Worm (Caenorhabditis elegans) whole organism, early embryonic: ENCODE measurements around the gene H42K12.3.

Experiments used
- B0310.2 ChIP-seq: sonication (generic microtip); optimal IDR thresholded peaks from 2 replicates; lab custom pipeline; 2016; ENCODE audit warnings: mild to moderate bottlenecking, missing genetic modification characterization, missing compliant biosample characterization
- F13C5.2 ChIP-seq: sonication (generic microtip); optimal IDR thresholded peaks from 2 replicates; lab custom pipeline; 2017; ENCODE audit warnings: mild to moderate bottlenecking, missing genetic modification characterization, inconsistent platforms, missing compliant biosample characterization
- aly-1 ChIP-seq: sonication (generic microtip); optimal IDR thresholded peaks from 2 replicates; lab custom pipeline; 2016; ENCODE audit warnings: missing genetic modification characterization, missing compliant biosample characterization
- ama-1 ChIP-seq: fragments of 150-350 bp; optimal IDR thresholded peaks from 2 replicates; lab custom pipeline; 2014
- ceh-13 ChIP-seq: fragments of 200-800 bp; sonication (Bioruptor generic); optimal IDR thresholded peaks from 2 replicates; lab custom pipeline; 2018; ENCODE audit warnings: mild to moderate bottlenecking, missing genetic modification characterization, missing compliant biosample characterization
- ceh-36 ChIP-seq: sonication (generic microtip); optimal IDR thresholded peaks from 2 replicates; lab custom pipeline; 2016; ENCODE audit warnings: missing genetic modification characterization, inconsistent platforms, missing compliant biosample characterization
- ets-7 ChIP-seq: sonication (generic microtip); optimal IDR thresholded peaks from 2 replicates; lab custom pipeline; 2016; ENCODE audit warnings: missing genotype, missing genetic modification characterization, missing compliant biosample characterization
- flt-1 ChIP-seq: fragments of 200-800 bp; sonication (Bioruptor generic); IDR thresholded peaks from 2 replicates; pipeline ENCODE4 v1.3.6; 2022; ENCODE audit warnings: missing genetic modification characterization, missing compliant biosample characterization
- hmbx-1 ChIP-seq: sonication (generic microtip); optimal IDR thresholded peaks from 2 replicates; lab custom pipeline; 2016; ENCODE audit warnings: mild to moderate bottlenecking, missing genetic modification characterization, missing compliant biosample characterization
- hmg-4 ChIP-seq: fragments of 200-800 bp; sonication (Bioruptor generic); optimal IDR thresholded peaks from 2 replicates; lab custom pipeline; 2018; ENCODE audit warnings: mild to moderate bottlenecking, missing genetic modification characterization, missing compliant biosample characterization
- hnd-1 ChIP-seq: sonication (generic microtip); optimal IDR thresholded peaks from 2 replicates; lab custom pipeline; 2016; ENCODE audit warnings: missing genetic modification characterization, missing compliant biosample characterization
- pes-1 ChIP-seq: fragments of 200-800 bp; sonication (Bioruptor generic); IDR thresholded peaks from 2 replicates; pipeline ENCODE4 v1.3.6; 2022; ENCODE audit warnings: missing genetic modification reagents, missing genetic modification characterization, missing compliant biosample characterization
- scrt-1 ChIP-seq: fragments of 200-800 bp; sonication (Bioruptor generic); IDR thresholded peaks from 2 replicates; pipeline ENCODE4 v1.3.6; 2022; ENCODE audit warnings: missing genetic modification characterization, missing compliant biosample characterization
- sea-1 ChIP-seq: fragments of 200-800 bp; sonication (Bioruptor generic); conservative IDR thresholded peaks from 2 replicates; pipeline ENCODE4 v1.3.6; 2022; ENCODE audit warnings: missing genetic modification characterization, missing compliant biosample characterization
- tbx-11 ChIP-seq: fragments of 200-800 bp; sonication (Bioruptor generic); IDR thresholded peaks from 2 replicates; pipeline ENCODE4 v1.3.6; 2022; ENCODE audit warnings: missing genetic modification characterization, missing compliant biosample characterization
- tbx-37 ChIP-seq: fragments of 200-800 bp; sonication (Bioruptor generic); conservative IDR thresholded peaks from 2 replicates; pipeline ENCODE4 v1.3.6; 2022; ENCODE audit warnings: missing genetic modification reagents, missing genetic modification characterization, missing compliant biosample characterization
- tra-4 ChIP-seq: sonication (generic microtip); optimal IDR thresholded peaks from 2 replicates; lab custom pipeline; 2017; ENCODE audit warnings: missing genetic modification characterization, missing compliant biosample characterization

Gene H42K12.3

DNA sequence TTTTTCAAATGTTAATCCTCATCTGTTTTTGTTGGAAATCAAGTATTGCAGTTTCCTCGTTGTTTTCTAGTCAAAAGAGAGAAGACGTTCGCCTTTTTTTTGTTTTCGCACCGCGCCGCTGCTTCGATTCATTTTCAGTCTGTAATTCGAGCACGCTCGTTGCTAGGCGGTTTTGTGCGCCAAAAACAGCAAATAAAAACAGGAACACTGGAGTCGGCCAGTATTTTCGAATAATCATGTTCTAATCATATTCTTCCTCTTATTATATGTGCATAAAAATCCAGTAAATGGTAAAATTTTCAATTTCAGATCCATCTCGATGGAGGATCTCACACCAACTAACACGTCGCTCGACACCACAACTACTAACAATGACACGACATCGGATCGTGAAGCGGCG lies 9.9 kb downstream of the H42K12.3 start, which contains the start of gene pdk-1:
pdk-1 (plus strand) TSS at position 301 of the 400 bp plus-strand sequence.
- TF ChIP-seq tbx-11 = no peak
- TF ChIP-seq F13C5.2 = no peak

DNA sequence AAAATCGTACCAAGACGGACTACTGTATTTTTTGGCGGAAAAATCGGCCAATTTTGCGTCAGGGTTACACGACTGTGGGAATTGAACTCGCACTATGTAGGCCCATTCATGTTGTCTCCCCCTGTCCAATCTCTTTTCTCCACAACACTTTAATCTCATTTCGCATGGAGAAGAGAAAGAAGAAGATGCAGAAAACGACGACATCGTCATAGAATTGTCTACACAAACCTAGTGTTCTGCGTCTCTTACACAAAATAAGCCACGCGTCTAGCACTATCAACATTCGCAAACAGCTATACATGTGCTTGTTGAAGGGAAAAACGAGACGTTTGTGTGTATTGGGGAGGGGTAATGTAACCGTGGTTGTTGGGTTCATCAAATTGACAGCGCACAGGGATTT lies 11.8 kb downstream of the H42K12.3 start:
- TF ChIP-seq F13C5.2 (peak; percentile 60), hmg-4 (GFP tag; lab: Kevin White, UChicago) (peak; percentile 23), hmbx-1 (no peak)

DNA sequence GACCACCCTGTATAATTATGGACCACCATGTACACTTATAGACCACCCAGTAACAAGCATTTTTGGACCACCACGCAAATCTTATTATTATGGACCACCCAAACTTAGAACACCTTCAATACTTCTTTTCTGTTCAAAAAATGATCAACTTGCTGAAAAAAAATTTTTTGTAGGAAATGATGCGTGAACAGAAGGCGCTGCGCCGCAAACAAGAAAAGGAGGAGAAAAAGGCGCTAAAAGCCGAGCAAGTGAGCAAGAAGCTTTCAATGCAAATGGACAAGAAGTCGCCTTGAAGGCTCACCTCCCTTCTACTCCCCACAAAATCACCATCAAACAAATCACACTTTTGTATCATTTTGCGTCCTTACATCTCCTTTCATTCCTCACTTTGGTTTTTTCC lies 16.0 kb downstream of the H42K12.3 start:
- TF ChIP-seq flt-1 (GFP tag; lab: Robert Waterston, UW) (no peak), sea-1 (GFP tag; lab: Robert Waterston, UW) (no peak), tra-4 (tag; lab: Kevin White, UChicago) (no peak), ceh-36 (no peak), scrt-1 (GFP tag; lab: Robert Waterston, UW) (no peak), hnd-1 (tag; lab: Kevin White, UChicago) (no peak), ets-7 (tag; lab: Kevin White, UChicago) (no peak), F13C5.2 (no peak), tbx-37 (no peak), tbx-11 (no peak), pes-1 (GFP tag; lab: Robert Waterston, UW) (no peak), hmg-4 (GFP tag; lab: Kevin White, UChicago) (no peak), B0310.2 (tag; lab: Kevin White, UChicago) (no peak), ama-1 (lab: Kevin White, UChicago) (no peak), ceh-13 (no peak), aly-1 (tag; lab: Kevin White, UChicago) (no peak), hmbx-1 (no peak)

DNA sequence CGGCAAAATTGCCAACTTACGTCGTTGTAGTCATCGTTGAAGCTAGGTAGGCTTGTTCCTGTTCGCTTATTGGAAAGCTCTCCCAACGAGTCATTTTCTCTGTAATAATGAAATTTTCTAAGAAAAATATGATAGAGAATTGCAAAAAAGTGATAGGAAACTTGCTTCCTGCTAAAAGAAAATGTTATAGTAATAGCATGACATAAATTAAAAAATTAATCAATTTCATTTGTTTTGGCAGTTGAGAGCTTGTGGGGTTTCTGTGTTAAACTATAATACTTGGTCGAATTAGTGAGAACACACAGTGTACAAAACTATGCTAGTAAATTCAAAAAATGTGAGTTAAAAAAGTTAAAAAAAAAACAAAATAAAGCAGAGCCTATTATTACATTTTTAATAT lies 18.7 kb downstream of the H42K12.3 start, which contains the start of gene F21E9.2:
F21E9.2 (minus strand) TSS at position 101 of the 400 bp plus-strand sequence.
- TF ChIP-seq pes-1 (GFP tag; lab: Robert Waterston, UW) (no peak), B0310.2 (tag; lab: Kevin White, UChicago) (no peak), sea-1 (GFP tag; lab: Robert Waterston, UW) (no peak), flt-1 (GFP tag; lab: Robert Waterston, UW) (no peak), hmbx-1 (no peak), tra-4 (tag; lab: Kevin White, UChicago) (no peak), hmg-4 (GFP tag; lab: Kevin White, UChicago) (no peak), hnd-1 (tag; lab: Kevin White, UChicago) (no peak), ets-7 (tag; lab: Kevin White, UChicago) (no peak), aly-1 (tag; lab: Kevin White, UChicago) (no peak), ama-1 (lab: Kevin White, UChicago) (no peak), ceh-36 (no peak), scrt-1 (GFP tag; lab: Robert Waterston, UW) (no peak), F13C5.2 (no peak), tbx-37 (no peak)

DNA sequence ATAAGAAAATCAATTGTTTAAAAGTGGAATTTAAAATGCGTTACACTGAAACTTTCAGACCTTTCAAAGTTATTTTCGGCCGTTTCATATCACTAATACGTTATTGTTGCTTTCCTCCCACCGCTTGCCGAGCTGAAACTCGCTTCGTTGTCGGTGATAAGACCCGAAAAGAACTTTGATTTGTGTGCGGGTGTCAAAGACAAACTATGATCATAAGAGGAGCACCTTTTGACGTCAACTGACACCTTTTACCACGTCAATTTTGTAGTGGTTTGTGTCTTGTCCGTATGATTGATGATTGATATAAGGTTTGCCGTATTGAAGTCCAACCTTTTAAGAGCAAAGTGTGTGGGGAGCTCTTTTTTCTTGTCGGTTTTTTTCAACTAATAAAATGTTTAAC lies 25.8 kb downstream of the H42K12.3 start, which contains the start of gene ttr-37:
ttr-37 (minus strand) TSS at position 167 of the 400 bp plus-strand sequence.
- TF ChIP-seq tbx-37 (no peak), ceh-36 (no peak), B0310.2 (tag; lab: Kevin White, UChicago) (no peak), tbx-11 (no peak), ama-1 (lab: Kevin White, UChicago) (no peak), hnd-1 (tag; lab: Kevin White, UChicago) (no peak), aly-1 (tag; lab: Kevin White, UChicago) (no peak), hmg-4 (GFP tag; lab: Kevin White, UChicago) (no peak), ceh-13 (no peak), sea-1 (GFP tag; lab: Robert Waterston, UW) (no peak), scrt-1 (GFP tag; lab: Robert Waterston, UW) (no peak), F13C5.2 (no peak), pes-1 (GFP tag; lab: Robert Waterston, UW) (no peak), ets-7 (tag; lab: Kevin White, UChicago) (no peak), flt-1 (GFP tag; lab: Robert Waterston, UW) (no peak), hmbx-1 (no peak), tra-4 (tag; lab: Kevin White, UChicago) (no peak)

DNA sequence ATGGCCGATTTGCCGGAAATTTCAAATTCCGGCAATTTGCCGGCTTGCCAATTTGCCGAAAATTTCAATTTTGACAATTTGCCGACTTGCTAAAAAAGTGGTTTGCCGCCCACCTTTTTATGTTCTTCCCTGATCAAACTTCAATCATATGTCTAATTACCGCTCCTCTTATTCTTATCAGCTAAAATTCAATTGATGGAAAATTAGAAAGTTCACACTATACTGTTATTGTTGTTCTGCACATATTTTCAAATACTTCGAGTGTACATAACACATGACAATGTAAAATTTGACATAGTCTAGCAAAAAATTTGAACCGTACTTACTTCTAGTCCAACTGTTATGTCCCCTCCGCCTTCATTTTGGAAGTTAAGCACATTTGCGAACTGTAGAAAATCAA lies 26.6 kb downstream of the H42K12.3 start:
- TF ChIP-seq scrt-1 (GFP tag; lab: Robert Waterston, UW) (no peak), F13C5.2 (no peak), hmbx-1 (no peak), ceh-13 (no peak), pes-1 (GFP tag; lab: Robert Waterston, UW) (no peak), hmg-4 (GFP tag; lab: Kevin White, UChicago) (no peak), tra-4 (tag; lab: Kevin White, UChicago) (no peak), flt-1 (GFP tag; lab: Robert Waterston, UW) (no peak), tbx-11 (no peak), ceh-36 (no peak), tbx-37 (no peak), ama-1 (lab: Kevin White, UChicago) (no peak), ets-7 (tag; lab: Kevin White, UChicago) (no peak), aly-1 (tag; lab: Kevin White, UChicago) (no peak), hnd-1 (tag; lab: Kevin White, UChicago) (no peak), B0310.2 (tag; lab: Kevin White, UChicago) (no peak), sea-1 (GFP tag; lab: Robert Waterston, UW) (no peak)

DNA sequence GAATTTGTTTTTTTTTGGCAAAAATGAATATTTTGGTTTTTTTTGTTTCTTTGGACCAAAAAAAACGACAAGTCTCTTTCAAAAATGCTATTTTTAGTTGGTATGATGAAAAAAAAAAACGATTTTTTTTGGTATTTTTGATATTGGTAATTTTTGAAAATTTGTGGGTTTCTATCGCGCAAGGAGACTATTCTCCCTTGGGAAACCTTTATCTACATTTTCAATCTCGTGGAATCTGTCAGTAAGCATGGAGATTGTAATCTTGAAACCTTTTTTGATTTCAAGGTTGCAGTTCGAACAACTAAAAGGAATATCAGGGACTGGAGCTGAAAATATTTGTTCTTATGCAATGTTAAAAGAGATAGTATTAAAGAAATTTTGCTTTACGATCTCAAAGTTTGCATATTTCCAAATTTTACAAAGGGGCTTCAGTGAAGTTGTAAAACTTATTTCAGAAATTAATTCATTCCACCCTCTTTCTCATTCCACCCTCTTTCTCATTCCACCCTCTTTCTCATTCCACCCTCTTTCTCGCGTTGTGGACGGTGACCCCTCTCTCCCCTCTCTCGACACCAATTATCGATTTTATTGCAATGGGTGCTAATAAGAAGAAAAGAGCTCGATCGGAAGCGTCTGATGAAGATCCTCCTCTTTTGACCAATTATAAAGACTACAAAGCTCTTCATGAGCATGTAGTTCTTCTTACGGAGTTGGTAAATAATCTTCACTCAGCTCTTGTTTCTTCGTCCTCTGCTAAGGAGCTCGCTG lies 27.9 kb downstream of the H42K12.3 start:
- TF ChIP-seq hnd-1 (tag; lab: Kevin White, UChicago) = no peak
- no peak for TF ChIP-seq flt-1 (GFP tag; lab: Robert Waterston, UW)
- TF ChIP-seq tbx-37 = no peak
- TF ChIP-seq tbx-11 = no peak
- no peak for TF ChIP-seq pes-1 (GFP tag; lab: Robert Waterston, UW)
- no peak for TF ChIP-seq F13C5.2
- TF ChIP-seq ceh-36 = no peak
- TF ChIP-seq ets-7 (tag; lab: Kevin White, UChicago) = no peak
- TF ChIP-seq sea-1 (GFP tag; lab: Robert Waterston, UW) = no peak
- TF ChIP-seq scrt-1 (GFP tag; lab: Robert Waterston, UW) = no peak
- TF ChIP-seq aly-1 (tag; lab: Kevin White, UChicago) = no peak
- TF ChIP-seq hmg-4 (GFP tag; lab: Kevin White, UChicago) = no peak
- no peak for TF ChIP-seq ama-1 (lab: Kevin White, UChicago)
- no peak for TF ChIP-seq tra-4 (tag; lab: Kevin White, UChicago)
- no peak for TF ChIP-seq ceh-13
- no peak for TF ChIP-seq B0310.2 (tag; lab: Kevin White, UChicago)
- no peak for TF ChIP-seq hmbx-1
